Fruit fly (Drosophila melanogaster) whole organism, pupa: ENCODE results near the gene CG7872.

ENCODE experiments used
- CG10348 ChIP-seq: fragments of 200-800 bp; sonication (Bioruptor generic); IDR thresholded peaks from 2 replicates; pipeline ENCODE4 v1.3.6; 2022; ENCODE audit warnings: missing biosample characterization, missing genetic modification characterization
- CG12605 ChIP-seq: fragments of 200-800 bp; sonication (Bioruptor generic); IDR thresholded peaks from 2 replicates; pipeline ENCODE4 v1.3.6; 2022; ENCODE audit warnings: missing biosample characterization, missing genetic modification characterization
- CG13204 ChIP-seq: fragments of 200-800 bp; sonication (Bioruptor generic); optimal IDR thresholded peaks from 2 replicates; lab custom pipeline; 2018; ENCODE audit warnings: missing biosample characterization, mild to moderate bottlenecking, missing genetic modification characterization, moderate library complexity
- CG14655 ChIP-seq: fragments of 200-800 bp; sonication (Bioruptor generic); optimal IDR thresholded peaks from 3 replicates; lab custom pipeline; 2017; ENCODE audit warnings: mild to moderate bottlenecking, missing biosample characterization, missing genetic modification reagents, missing genetic modification characterization
- CG15710 ChIP-seq: fragments of 200-800 bp; sonication (Bioruptor generic); optimal IDR thresholded peaks from 2 replicates; lab custom pipeline; 2018; ENCODE audit warnings: missing biosample characterization, mild to moderate bottlenecking, missing genetic modification characterization, moderate library complexity
- CG17806 ChIP-seq: fragments of 200-800 bp; sonication (Bioruptor generic); optimal IDR thresholded peaks from 2 replicates; lab custom pipeline; 2018; ENCODE audit warnings: missing biosample characterization, mild to moderate bottlenecking, missing genetic modification characterization, moderate library complexity
- CG32121 ChIP-seq: fragments of 200-800 bp; sonication (Bioruptor generic); IDR thresholded peaks from 2 replicates; pipeline ENCODE4 v1.3.6; 2022; ENCODE audit warnings: missing biosample characterization, missing genetic modification characterization
- CG34367 ChIP-seq: fragments of 200-800 bp; sonication (Bioruptor generic); optimal IDR thresholded peaks from 2 replicates; lab custom pipeline; 2018; ENCODE audit warnings: missing biosample characterization, mild to moderate bottlenecking, missing genetic modification characterization
- CG4496 ChIP-seq: fragments of 200-800 bp; sonication (Bioruptor generic); IDR thresholded peaks from 3 replicates; pipeline ENCODE4 v1.3.6; 2022; ENCODE audit warnings: missing biosample characterization, missing genetic modification characterization
- CG8159 ChIP-seq: fragments of 200-800 bp; sonication (Bioruptor generic); optimal IDR thresholded peaks from 3 replicates; lab custom pipeline; 2018; ENCODE audit warnings: missing biosample characterization, mild to moderate bottlenecking, missing genetic modification characterization, moderate library complexity
- CG8301 ChIP-seq: fragments of 200-800 bp; sonication (Bioruptor generic); optimal IDR thresholded peaks from 2 replicates; lab custom pipeline; 2018; ENCODE audit warnings: missing biosample characterization, mild to moderate bottlenecking, missing genetic modification characterization
- CG9948 ChIP-seq: fragments of 200-800 bp; sonication (Bioruptor generic); optimal IDR thresholded peaks from 2 replicates; lab custom pipeline; 2018; ENCODE audit warnings: missing biosample characterization, mild to moderate bottlenecking, missing genetic modification characterization, moderate library complexity
- D1 ChIP-seq: fragments of 200-800 bp; sonication (Bioruptor generic); optimal IDR thresholded peaks from 2 replicates; lab custom pipeline; 2018; ENCODE audit warnings: missing biosample characterization, mild to moderate bottlenecking, missing genetic modification characterization, moderate library complexity
- EcR ChIP-seq: fragments of 200-800 bp; sonication (Bioruptor generic); optimal IDR thresholded peaks from 3 replicates; lab custom pipeline; 2019; ENCODE audit warnings: missing biosample characterization, missing genetic modification characterization, mild to moderate bottlenecking, moderate library complexity, missing genetic modification reagents
- Ets98B ChIP-seq: fragments of 200-800 bp; sonication (Bioruptor generic); IDR thresholded peaks from 2 replicates; pipeline ENCODE4 v1.3.6; 2022; ENCODE audit warnings: missing biosample characterization, missing genetic modification characterization
- Pif1A ChIP-seq: fragments of 200-800 bp; sonication (Bioruptor generic); optimal IDR thresholded peaks from 3 replicates; lab custom pipeline; 2016; ENCODE audit warnings: missing biosample characterization, missing genetic modification characterization
- Pif1B ChIP-seq: fragments of 200-800 bp; sonication (Bioruptor generic); optimal IDR thresholded peaks from 3 replicates; lab custom pipeline; 2016; ENCODE audit warnings: missing biosample characterization, missing genetic modification characterization
- Snoo ChIP-seq: fragments of 200-800 bp; sonication (Bioruptor generic); optimal IDR thresholded peaks from 3 replicates; lab custom pipeline; 2017; ENCODE audit warnings: missing biosample characterization, mild to moderate bottlenecking, missing genetic modification characterization, inconsistent platforms
- fd96Ca ChIP-seq: fragments of 200-800 bp; sonication (Bioruptor generic); IDR thresholded peaks from 3 replicates; pipeline ENCODE4 v1.3.6; 2022; ENCODE audit warnings: missing biosample characterization, missing genetic modification characterization
- gl ChIP-seq: fragments of 200-800 bp; sonication (Bioruptor generic); optimal IDR thresholded peaks from 2 replicates; lab custom pipeline; 2018; ENCODE audit warnings: missing biosample characterization, mild to moderate bottlenecking, missing genetic modification characterization
- rn ChIP-seq: fragments of 200-800 bp; sonication (Bioruptor generic); IDR thresholded peaks from 2 replicates; pipeline ENCODE4 v1.3.6; 2022; ENCODE audit warnings: missing biosample characterization, missing genetic modification characterization

Gene CG7872

dm6 chrX:15554256-15554678 lies 23.7 kb upstream of the CG7872 start, which contains the start of gene Ac13E:
Ac13E (minus strand) TSS chrX:15554278.
- TF ChIP-seq CG8159 (tag; lab: Kevin White, UChicago) (peak; percentile 92), CG12605 (GFP tag; lab: Robert Waterston, UW) (peak; percentile 66; the same call in 1 of the 2 replicates), CG14655 (peak; percentile 93), Ets98B (GFP tag; lab: Robert Waterston, UW) (peak; percentile 84), D1 (peak; percentile 72), Snoo (peak; percentile 95), rn (GFP tag; lab: Robert Waterston, UW) (peak; percentile 70), Pif1A (GFP tag; lab: Kevin White, UChicago) (peak; percentile 94), EcR (GFP tag; lab: Kevin White, UChicago) (peak; percentile 22), CG10348 (GFP tag; lab: Robert Waterston, UW) (peak; percentile 53; the same call in 1 of the 2 replicates), CG4496 (GFP tag; lab: Robert Waterston, UW) (peak; percentile 90), CG34367 (tag; lab: Kevin White, UChicago) (peak; percentile 86), CG15710 (tag; lab: Kevin White, UChicago) (peak; percentile 89), gl (tag; lab: Kevin White, UChicago) (peak; percentile 68), Pif1B (GFP tag; lab: Kevin White, UChicago) (peak; percentile 89), CG9948 (tag; lab: Kevin White, UChicago) (peak; percentile 86), fd96Ca (GFP tag; lab: Robert Waterston, UW) (peak; percentile 92), CG32121 (peak; percentile 91), CG13204 (GFP tag; lab: Kevin White, UChicago) (peak; percentile 79), CG17806 (tag; lab: Kevin White, UChicago) (peak; percentile 82), CG8301 (tag; lab: Kevin White, UChicago) (peak; percentile 90)

dm6 chrX:15555945-15556344 lies 22.1 kb upstream of the CG7872 start, which contains the start of gene CG42300:
CG42300 (minus strand) TSS chrX:15556045.
- TF ChIP-seq CG8159 (tag; lab: Kevin White, UChicago) (no peak), CG14655 (no peak), gl (tag; lab: Kevin White, UChicago) (no peak), CG17806 (tag; lab: Kevin White, UChicago) (no peak), rn (GFP tag; lab: Robert Waterston, UW) (no peak), Pif1B (GFP tag; lab: Kevin White, UChicago) (no peak), CG34367 (tag; lab: Kevin White, UChicago) (no peak), CG10348 (GFP tag; lab: Robert Waterston, UW) (no peak), Pif1A (GFP tag; lab: Kevin White, UChicago) (no peak), fd96Ca (GFP tag; lab: Robert Waterston, UW) (no peak), CG32121 (no peak), EcR (GFP tag; lab: Kevin White, UChicago) (no peak), CG4496 (GFP tag; lab: Robert Waterston, UW) (no peak), CG8301 (tag; lab: Kevin White, UChicago) (no peak), D1 (no peak), Ets98B (GFP tag; lab: Robert Waterston, UW) (no peak), CG15710 (tag; lab: Kevin White, UChicago) (no peak), CG12605 (GFP tag; lab: Robert Waterston, UW) (no peak), Snoo (no peak)

- TF ChIP-seq CG34367 (tag; lab: Kevin White, UChicago): no peak
- peak; percentile 13 for TF ChIP-seq EcR (GFP tag; lab: Kevin White, UChicago)
- peak; percentile 6 for TF ChIP-seq Pif1A (GFP tag; lab: Kevin White, UChicago)
- TF ChIP-seq Pif1B (GFP tag; lab: Kevin White, UChicago): peak; percentile 8
- no peak for TF ChIP-seq CG13204 (GFP tag; lab: Kevin White, UChicago)
These were observed 9.5 kb upstream of the CG7872 start for dm6 chrX:15568353-15568982.

- TF ChIP-seq EcR (GFP tag; lab: Kevin White, UChicago): no peak
- no peak for TF ChIP-seq CG8159 (tag; lab: Kevin White, UChicago)
- TF ChIP-seq D1: no peak
- TF ChIP-seq CG12605 (GFP tag; lab: Robert Waterston, UW): no peak
- no peak for TF ChIP-seq CG4496 (GFP tag; lab: Robert Waterston, UW)
- TF ChIP-seq CG15710 (tag; lab: Kevin White, UChicago): peak; percentile 9
- TF ChIP-seq Ets98B (GFP tag; lab: Robert Waterston, UW): no peak
- TF ChIP-seq gl (tag; lab: Kevin White, UChicago): no peak
- TF ChIP-seq Pif1B (GFP tag; lab: Kevin White, UChicago): peak; percentile 10
- no peak for TF ChIP-seq Pif1A (GFP tag; lab: Kevin White, UChicago)
- peak; percentile 39 for TF ChIP-seq Snoo
- TF ChIP-seq CG10348 (GFP tag; lab: Robert Waterston, UW): no peak
- TF ChIP-seq CG9948 (tag; lab: Kevin White, UChicago): no peak
- TF ChIP-seq CG34367 (tag; lab: Kevin White, UChicago): no peak
- no peak for TF ChIP-seq CG17806 (tag; lab: Kevin White, UChicago)
- no peak for TF ChIP-seq CG8301 (tag; lab: Kevin White, UChicago)
- TF ChIP-seq CG32121: no peak
- TF ChIP-seq CG13204 (GFP tag; lab: Kevin White, UChicago): no peak
These were observed 9.0 kb upstream of the CG7872 start, which contains the start of gene CG7860 for dm6 chrX:15568983-15569370. CG7860 (plus strand) TSS chrX:15568993.

- no peak for TF ChIP-seq CG17806 (tag; lab: Kevin White, UChicago)
- TF ChIP-seq fd96Ca (GFP tag; lab: Robert Waterston, UW): no peak
- no peak for TF ChIP-seq CG12605 (GFP tag; lab: Robert Waterston, UW)
- no peak for TF ChIP-seq D1
- no peak for TF ChIP-seq Snoo
- TF ChIP-seq CG32121: no peak
- TF ChIP-seq EcR (GFP tag; lab: Kevin White, UChicago): no peak
- no peak for TF ChIP-seq CG14655
- no peak for TF ChIP-seq CG9948 (tag; lab: Kevin White, UChicago)
- no peak for TF ChIP-seq CG4496 (GFP tag; lab: Robert Waterston, UW)
- no peak for TF ChIP-seq CG15710 (tag; lab: Kevin White, UChicago)
- no peak for TF ChIP-seq CG34367 (tag; lab: Kevin White, UChicago)
- no peak for TF ChIP-seq CG8301 (tag; lab: Kevin White, UChicago)
- no peak for TF ChIP-seq CG8159 (tag; lab: Kevin White, UChicago)
- TF ChIP-seq CG13204 (GFP tag; lab: Kevin White, UChicago): no peak
- TF ChIP-seq rn (GFP tag; lab: Robert Waterston, UW): no peak
- TF ChIP-seq gl (tag; lab: Kevin White, UChicago): no peak
- TF ChIP-seq Ets98B (GFP tag; lab: Robert Waterston, UW): no peak
These were observed 6.1 kb upstream of the CG7872 start, which contains the start of gene CG15643 for dm6 chrX:15571939-15572338. CG15643 (minus strand) TSS chrX:15572149.
